Worm (Caenorhabditis elegans): ENCODE data around the gene Y54F10BM.23.

DNA sequence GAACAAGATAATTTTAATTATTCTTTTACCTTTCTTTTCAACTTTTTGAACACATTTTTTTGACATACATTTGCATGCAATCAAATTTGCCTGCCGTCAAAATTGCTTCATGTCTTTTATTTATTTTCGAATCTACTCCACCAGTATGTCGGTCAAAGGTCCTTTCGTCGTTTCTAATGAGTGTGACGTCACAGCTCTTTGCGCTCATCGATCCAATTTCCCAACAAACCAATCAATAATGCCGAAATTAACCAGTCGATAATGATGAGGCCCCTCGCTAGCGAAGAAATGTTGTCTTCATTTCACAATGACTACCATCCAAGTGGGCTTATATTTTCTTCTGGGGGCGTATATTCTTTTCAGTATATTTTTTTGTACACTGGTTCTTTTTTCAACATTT, 16.4 kb downstream of the Y54F10BM.23 start, which contains the start of gene Y54F10BM.6:
- TF ChIP-seq ref-1 (GFP tag; conservative IDR thresholded peaks at IDR 0.05) (no peak), med-1 (GFP tag; optimal IDR thresholded peaks at IDR 0.05; ENCODE audit: insufficient read depth) (no peak)

All from whole organism, midembryonic.